Fruit fly (Drosophila melanogaster): ENCODE measurements around the gene CG7202.
A peak's percentile ranks its signal among the peaks of the same experiment; 100 is the strongest.

The CG7202 gene

DNA sequence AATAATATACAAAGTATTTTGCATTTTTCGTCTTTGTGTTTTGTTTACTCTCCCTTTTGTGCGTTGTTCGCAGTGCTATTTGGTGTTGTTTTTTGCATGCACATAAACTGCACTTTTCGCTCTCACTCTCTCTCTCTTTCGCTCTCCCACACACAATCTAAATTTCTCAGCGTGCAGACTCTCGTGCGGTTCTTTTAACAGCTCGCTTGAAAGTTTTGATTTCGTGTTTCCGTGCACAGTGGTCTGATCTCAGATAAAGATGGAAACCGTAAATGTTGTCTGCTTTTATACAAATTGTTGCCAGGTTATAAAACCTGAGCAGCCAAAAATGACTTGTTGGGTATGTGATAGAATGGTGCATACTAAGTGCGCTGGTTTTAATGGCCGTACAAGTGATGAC lies 7.2 kb downstream of the CG7202 start:
- TF ChIP-seq CG4496 (GFP tag; IDR thresholded peaks at IDR 0.05) (peak; percentile 82), CG12605 (GFP tag; IDR thresholded peaks at IDR 0.05) (peak; percentile 75), Ets98B (GFP tag; IDR thresholded peaks at IDR 0.05) (peak; percentile 57; the same call in 1 of the 2 replicates)

DNA sequence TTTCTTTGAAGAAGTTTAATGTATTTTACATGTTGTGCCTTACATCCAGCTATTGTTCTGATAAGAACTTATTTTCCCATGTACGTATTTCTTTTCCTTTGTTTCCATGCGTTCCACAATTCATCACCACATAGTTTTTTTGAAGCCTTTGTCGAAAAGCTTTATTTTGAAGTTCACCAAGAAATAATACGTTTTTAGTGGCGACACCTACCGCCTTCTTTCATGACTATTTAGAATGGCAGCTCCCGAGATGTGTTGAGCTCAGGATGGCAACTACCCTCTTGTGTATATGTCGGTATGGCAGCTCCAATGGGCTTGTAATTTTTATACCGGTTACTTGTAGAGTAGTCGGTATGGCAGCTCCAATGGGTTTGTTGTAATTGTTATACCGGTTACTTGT lies 8.7 kb downstream of the CG7202 start:
- TF ChIP-seq CG34367 (tag; optimal IDR thresholded peaks at IDR 0.05): no peak
- TF ChIP-seq Pif1B (GFP tag; optimal IDR thresholded peaks at IDR 0.05): no peak
- TF ChIP-seq CG10348 (GFP tag; IDR thresholded peaks at IDR 0.05): no peak
- TF ChIP-seq CG15710 (tag; optimal IDR thresholded peaks at IDR 0.05): no peak
- TF ChIP-seq CG8301 (tag; optimal IDR thresholded peaks at IDR 0.05): no peak
- no peak for TF ChIP-seq rn (GFP tag; IDR thresholded peaks at IDR 0.05)
- no peak for TF ChIP-seq Pif1A (GFP tag; optimal IDR thresholded peaks at IDR 0.05)
- no peak for TF ChIP-seq CG8159 (tag; optimal IDR thresholded peaks at IDR 0.05)
- no peak for TF ChIP-seq EcR (GFP tag; optimal IDR thresholded peaks at IDR 0.05)
- no peak for TF ChIP-seq Snoo (tag; optimal IDR thresholded peaks at IDR 0.05)
- TF ChIP-seq CG12605 (GFP tag; IDR thresholded peaks at IDR 0.05): no peak

DNA sequence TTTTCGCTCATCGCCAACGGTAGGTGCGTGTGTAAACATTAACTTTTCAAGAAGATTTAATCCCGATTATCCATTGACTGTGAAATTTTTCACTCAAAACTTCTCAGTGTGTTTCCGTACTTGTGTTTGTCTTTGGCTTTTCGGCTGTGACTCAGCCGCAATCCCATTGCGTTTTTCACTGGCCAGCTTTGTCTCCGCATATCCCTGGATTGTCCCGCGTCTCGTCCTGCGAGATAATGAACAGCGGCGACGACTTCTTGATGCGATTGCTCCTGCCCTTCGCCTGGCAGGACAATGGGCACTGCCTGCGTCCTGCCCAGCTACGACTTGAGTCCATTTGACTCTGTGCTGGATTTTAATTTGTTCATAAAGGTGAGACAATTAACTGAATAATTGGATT lies 10.5 kb downstream of the CG7202 start:
- TF ChIP-seq CG8159 (tag; optimal IDR thresholded peaks at IDR 0.05) (no peak), Snoo (tag; optimal IDR thresholded peaks at IDR 0.05) (no peak)

DNA sequence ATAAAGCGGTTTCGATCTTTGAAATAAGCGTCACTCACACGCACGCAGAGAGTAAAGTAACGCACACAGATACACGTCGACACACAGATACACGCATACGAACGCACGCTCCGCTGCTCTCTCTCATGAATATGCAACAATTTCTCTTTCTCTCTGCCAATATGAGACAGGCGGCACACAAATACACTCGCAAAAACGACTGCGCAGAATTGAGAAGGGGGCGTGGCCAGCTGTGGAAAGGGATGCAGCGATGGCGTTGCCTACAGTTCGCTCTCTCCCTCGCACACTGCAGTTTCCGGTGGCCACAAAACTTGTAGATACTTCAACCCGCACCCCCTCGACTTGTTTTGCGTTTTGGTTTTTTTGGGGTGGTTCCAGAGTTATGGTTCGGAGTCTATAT lies 12.9 kb downstream of the CG7202 start:
- TF ChIP-seq Snoo (tag; optimal IDR thresholded peaks at IDR 0.05) (peak; percentile 87), CG14655 (GFP tag; optimal IDR thresholded peaks at IDR 0.05) (peak; percentile 48), CG12605 (GFP tag; IDR thresholded peaks at IDR 0.05) (peak; percentile 68; the same call in 1 of the 2 replicates), CG32121 (GFP tag; IDR thresholded peaks at IDR 0.05) (peak; percentile 66; the same call in 1 of the 2 replicates), CG34367 (tag; optimal IDR thresholded peaks at IDR 0.05) (peak; percentile 42), Pif1B (GFP tag; optimal IDR thresholded peaks at IDR 0.05) (peak; percentile 33), CG13204 (GFP tag; optimal IDR thresholded peaks at IDR 0.05) (no peak), Pif1A (GFP tag; optimal IDR thresholded peaks at IDR 0.05) (peak; percentile 82), EcR (GFP tag; optimal IDR thresholded peaks at IDR 0.05) (no peak), rn (GFP tag; IDR thresholded peaks at IDR 0.05) (0 out of 2 replicates have a peak, but pooled peaks have one; percentile 24), CG17806 (tag; optimal IDR thresholded peaks at IDR 0.05) (no peak), CG8301 (tag; optimal IDR thresholded peaks at IDR 0.05) (peak; percentile 43), CG9948 (tag; optimal IDR thresholded peaks at IDR 0.05) (no peak), gl (tag; optimal IDR thresholded peaks at IDR 0.05) (peak; percentile 66), fd96Ca (GFP tag; IDR thresholded peaks at IDR 0.05) (peak; percentile 70; the same call in 1 of the 3 replicates), CG4496 (GFP tag; IDR thresholded peaks at IDR 0.05) (peak; percentile 92), CG8159 (tag; optimal IDR thresholded peaks at IDR 0.05) (no peak), Ets98B (GFP tag; IDR thresholded peaks at IDR 0.05) (peak; percentile 75), CG15710 (tag; optimal IDR thresholded peaks at IDR 0.05) (no peak), CG10348 (GFP tag; IDR thresholded peaks at IDR 0.05) (no peak)

DNA sequence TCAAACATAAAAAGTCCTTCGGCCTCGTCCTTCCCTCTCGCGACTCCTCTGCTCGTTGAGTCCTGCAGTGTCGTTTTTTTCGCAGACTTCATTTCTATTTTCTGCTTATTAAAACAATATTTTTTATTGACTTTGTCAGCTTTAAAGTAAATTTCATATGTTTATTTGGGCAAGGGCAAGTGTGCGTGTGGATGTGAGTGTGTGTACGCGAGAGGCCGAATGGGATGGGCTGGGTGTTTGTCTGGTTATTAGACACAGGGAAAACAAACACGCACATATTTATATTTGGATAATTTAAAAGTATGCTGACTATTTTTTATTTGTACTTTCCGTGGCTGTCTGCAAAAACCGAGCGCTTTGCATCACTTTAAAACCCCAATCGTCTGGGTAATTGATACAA lies 14.7 kb downstream of the CG7202 start:
- no peak for TF ChIP-seq Pif1B (GFP tag; optimal IDR thresholded peaks at IDR 0.05)
- no peak for TF ChIP-seq Snoo (tag; optimal IDR thresholded peaks at IDR 0.05)
- TF ChIP-seq CG4496 (GFP tag; IDR thresholded peaks at IDR 0.05): no peak
- TF ChIP-seq CG12605 (GFP tag; IDR thresholded peaks at IDR 0.05): no peak
- no peak for TF ChIP-seq CG32121 (GFP tag; IDR thresholded peaks at IDR 0.05)
- no peak for TF ChIP-seq CG15710 (tag; optimal IDR thresholded peaks at IDR 0.05)
- TF ChIP-seq CG9948 (tag; optimal IDR thresholded peaks at IDR 0.05): no peak
- TF ChIP-seq EcR (GFP tag; optimal IDR thresholded peaks at IDR 0.05): no peak
- TF ChIP-seq CG8159 (tag; optimal IDR thresholded peaks at IDR 0.05): no peak
- TF ChIP-seq CG14655 (GFP tag; optimal IDR thresholded peaks at IDR 0.05): no peak
- TF ChIP-seq Ets98B (GFP tag; IDR thresholded peaks at IDR 0.05): no peak
- no peak for TF ChIP-seq gl (tag; optimal IDR thresholded peaks at IDR 0.05)
- no peak for TF ChIP-seq fd96Ca (GFP tag; IDR thresholded peaks at IDR 0.05)
- no peak for TF ChIP-seq D1 (tag; optimal IDR thresholded peaks at IDR 0.05)
- TF ChIP-seq CG10348 (GFP tag; IDR thresholded peaks at IDR 0.05): no peak

DNA sequence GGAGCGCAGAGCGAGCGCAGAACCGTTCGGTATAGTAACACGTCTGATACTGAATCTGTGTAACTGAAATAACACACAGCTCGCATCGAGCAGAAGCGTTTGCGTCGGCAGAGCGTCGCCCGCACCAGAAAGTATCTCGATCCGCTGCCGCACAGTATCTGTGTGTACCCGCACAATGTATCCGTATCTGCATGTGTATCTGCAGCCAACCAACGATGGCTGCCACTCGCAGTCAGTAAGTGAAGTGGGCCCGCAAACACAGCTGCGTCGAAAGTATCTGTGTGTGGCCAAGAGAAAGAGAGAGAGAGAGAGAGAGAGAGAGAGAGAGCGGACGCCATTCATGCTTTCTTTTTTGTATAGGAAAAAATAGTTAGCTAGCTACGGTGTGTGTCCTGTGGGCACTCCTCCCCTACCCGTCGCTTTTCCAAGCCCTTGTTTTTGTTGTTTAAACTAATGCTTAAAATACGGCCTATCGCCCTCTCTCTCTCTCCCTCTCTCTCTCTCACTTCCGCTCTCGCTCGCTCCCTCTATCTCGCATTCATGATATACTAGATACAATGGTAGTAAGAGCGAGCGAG lies 16.1 kb downstream of the CG7202 start, which contains the start of gene croc:
croc (minus strand) TSS at position 51 of the 578 bp plus-strand sequence.
- no peak for TF ChIP-seq CG14655 (GFP tag; optimal IDR thresholded peaks at IDR 0.05)
- no peak for TF ChIP-seq Snoo (tag; optimal IDR thresholded peaks at IDR 0.05)

DNA sequence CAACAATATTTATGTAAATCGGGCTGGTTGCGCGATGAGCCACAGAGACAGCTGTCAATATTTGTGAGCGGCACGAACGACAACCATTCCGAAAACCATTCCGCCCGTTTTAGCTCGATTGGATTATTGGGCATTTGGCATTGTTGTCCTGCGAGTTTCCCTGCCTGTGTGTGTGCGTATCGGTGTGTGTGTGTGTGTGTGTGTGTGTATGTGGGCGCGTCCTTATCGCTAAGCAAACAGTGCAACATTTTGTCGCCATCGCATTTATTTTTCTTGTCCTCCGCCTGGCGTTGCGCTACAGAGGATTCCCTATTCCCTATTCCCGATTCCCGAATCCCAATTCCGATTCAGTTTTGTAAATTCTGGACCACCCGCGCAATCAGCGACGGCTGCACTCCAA lies 20.7 kb downstream of the CG7202 start:
- no peak for TF ChIP-seq gl (tag; optimal IDR thresholded peaks at IDR 0.05)
- TF ChIP-seq CG14655 (GFP tag; optimal IDR thresholded peaks at IDR 0.05): no peak
- no peak for TF ChIP-seq Pif1B (GFP tag; optimal IDR thresholded peaks at IDR 0.05)
- TF ChIP-seq CG8301 (tag; optimal IDR thresholded peaks at IDR 0.05): no peak
- TF ChIP-seq fd96Ca (GFP tag; IDR thresholded peaks at IDR 0.05): no peak
- TF ChIP-seq CG10348 (GFP tag; IDR thresholded peaks at IDR 0.05): no peak

Data from whole organism, pupa.